Worm (Caenorhabditis elegans) whole organism, late embryonic: ENCODE results near the gene C25F9.12.

Source experiments
- K09A11.1 ChIP-seq: sonication (generic microtip); optimal IDR thresholded peaks from 2 replicates; lab custom pipeline; 2017; ENCODE audit warnings: antibody characterized with exemption, mild to moderate bottlenecking, missing genetic modification characterization, missing compliant biosample characterization; ENCODE audit not compliant: insufficient read depth
- T23F11.4 ChIP-seq: fragments of 200-800 bp; sonication (Bioruptor generic); optimal IDR thresholded peaks from 2 replicates; lab custom pipeline; 2018; ENCODE audit warnings: mild to moderate bottlenecking, missing genetic modification characterization, missing compliant biosample characterization
- ama-1 ChIP-seq: fragments of 150-350 bp; optimal IDR thresholded peaks from 2 replicates; lab custom pipeline; 2014
- ceh-18 ChIP-seq: sonication (generic microtip); optimal IDR thresholded peaks from 2 replicates; lab custom pipeline; 2016; ENCODE audit warnings: missing genetic modification characterization, missing compliant biosample characterization
- ceh-19 ChIP-seq: fragments of 200-800 bp; sonication (Bioruptor generic); optimal IDR thresholded peaks from 2 replicates; lab custom pipeline; 2018; ENCODE audit warnings: mild to moderate bottlenecking, missing genetic modification characterization, missing compliant biosample characterization
- ceh-22 ChIP-seq: sonication (generic microtip); optimal IDR thresholded peaks from 2 replicates; lab custom pipeline; 2017; ENCODE audit warnings: missing biosample characterization, missing genetic modification characterization
- ceh-24 ChIP-seq: sonication (generic microtip); optimal IDR thresholded peaks from 2 replicates; lab custom pipeline; 2016; ENCODE audit warnings: mild to moderate bottlenecking, missing genetic modification characterization, missing compliant biosample characterization
- ceh-31 ChIP-seq: sonication (generic microtip); optimal IDR thresholded peaks from 2 replicates; lab custom pipeline; 2016; ENCODE audit warnings: missing genetic modification characterization, missing compliant biosample characterization
- ceh-34 ChIP-seq: sonication (generic microtip); optimal IDR thresholded peaks from 2 replicates; lab custom pipeline; 2016; ENCODE audit warnings: mild to moderate bottlenecking, missing genetic modification characterization, missing compliant biosample characterization
- ceh-45 ChIP-seq: fragments of 200-800 bp; sonication (Bioruptor generic); IDR thresholded peaks from 2 replicates; pipeline ENCODE4 v1.3.6; 2022; ENCODE audit warnings: missing genetic modification reagents, missing genetic modification characterization, missing compliant biosample characterization
- ceh-48 ChIP-seq: sonication (generic microtip); optimal IDR thresholded peaks from 2 replicates; lab custom pipeline; 2016; ENCODE audit warnings: missing genetic modification characterization, inconsistent platforms, missing compliant biosample characterization
- ceh-6 ChIP-seq: fragments of 200-800 bp; sonication (Bioruptor generic); optimal IDR thresholded peaks from 2 replicates; lab custom pipeline; 2018; ENCODE audit warnings: mild to moderate bottlenecking, missing genetic modification characterization, missing compliant biosample characterization
- ceh-9 ChIP-seq: sonication (generic microtip); optimal IDR thresholded peaks from 2 replicates; lab custom pipeline; 2016; ENCODE audit warnings: mild to moderate bottlenecking, missing genetic modification characterization, inconsistent platforms, missing compliant biosample characterization
- dmd-4 ChIP-seq: sonication (generic microtip); optimal IDR thresholded peaks from 2 replicates; lab custom pipeline; 2016; ENCODE audit warnings: borderline replicate concordance, missing genetic modification characterization, missing compliant biosample characterization
- dve-1 ChIP-seq: sonication (generic microtip); optimal IDR thresholded peaks from 2 replicates; lab custom pipeline; 2017; ENCODE audit warnings: antibody characterized with exemption, mild to moderate bottlenecking, missing genetic modification characterization, missing compliant biosample characterization
- elt-2 ChIP-seq: sonication (generic microtip); optimal IDR thresholded peaks from 2 replicates; lab custom pipeline; 2016; ENCODE audit warnings: missing genetic modification reagents, missing genetic modification characterization, missing compliant biosample characterization
- elt-4 ChIP-seq: sonication (generic microtip); optimal IDR thresholded peaks from 2 replicates; lab custom pipeline; 2016; ENCODE audit warnings: missing genetic modification characterization, missing compliant biosample characterization
- ets-4 ChIP-seq: sonication (generic microtip); optimal IDR thresholded peaks from 2 replicates; lab custom pipeline; 2016; ENCODE audit warnings: missing genetic modification characterization, missing compliant biosample characterization
- eyg-1 ChIP-seq: sonication (generic microtip); optimal IDR thresholded peaks from 2 replicates; lab custom pipeline; 2016; ENCODE audit warnings: missing genotype, missing genetic modification characterization, missing compliant biosample characterization
- fax-1 ChIP-seq: sonication (generic microtip); optimal IDR thresholded peaks from 2 replicates; lab custom pipeline; 2016; ENCODE audit warnings: missing genotype, missing genetic modification characterization, missing compliant biosample characterization
- fkh-10 ChIP-seq: fragments of 150-350 bp; optimal IDR thresholded peaks from 2 replicates; lab custom pipeline; 2014; ENCODE audit warnings: missing biosample characterization, missing genetic modification reagents, missing genetic modification characterization
- hlh-15 ChIP-seq: sonication (generic microtip); optimal IDR thresholded peaks from 2 replicates; lab custom pipeline; 2016; ENCODE audit warnings: missing genetic modification characterization, missing compliant biosample characterization
- hlh-6 ChIP-seq: sonication (generic microtip); optimal IDR thresholded peaks from 2 replicates; lab custom pipeline; 2016; ENCODE audit warnings: missing genotype, missing genetic modification characterization, missing compliant biosample characterization
- lim-6 ChIP-seq: sonication (generic microtip); optimal IDR thresholded peaks from 2 replicates; lab custom pipeline; 2016; ENCODE audit warnings: missing genetic modification characterization, missing compliant biosample characterization
- lin-11 ChIP-seq: fragments of 200-800 bp; sonication (Bioruptor generic); optimal IDR thresholded peaks from 2 replicates; lab custom pipeline; 2018; ENCODE audit warnings: mild to moderate bottlenecking, missing genetic modification characterization, missing compliant biosample characterization
- madf-2 ChIP-seq: sonication (generic microtip); optimal IDR thresholded peaks from 2 replicates; lab custom pipeline; 2017; ENCODE audit warnings: missing genetic modification characterization, missing compliant biosample characterization
- mec-3 ChIP-seq: sonication (generic microtip); optimal IDR thresholded peaks from 2 replicates; lab custom pipeline; 2016; ENCODE audit warnings: borderline replicate concordance, missing genetic modification characterization, missing compliant biosample characterization
- nhr-11 ChIP-seq: fragments of 150-350 bp; optimal IDR thresholded peaks from 2 replicates; lab custom pipeline; 2014; ENCODE audit warnings: missing biosample characterization, missing genetic modification characterization
- nhr-232 ChIP-seq: sonication (generic microtip); optimal IDR thresholded peaks from 2 replicates; lab custom pipeline; 2016; ENCODE audit warnings: missing genetic modification characterization, missing compliant biosample characterization
- npax-4 ChIP-seq: sonication (generic microtip); optimal IDR thresholded peaks from 2 replicates; lab custom pipeline; 2016; ENCODE audit warnings: missing genetic modification characterization, missing compliant biosample characterization
- odd-2 ChIP-seq: sonication (generic microtip); optimal IDR thresholded peaks from 2 replicates; lab custom pipeline; 2017; ENCODE audit warnings: antibody characterized with exemption, mild to moderate bottlenecking, missing genetic modification characterization, missing compliant biosample characterization
- pat-9 ChIP-seq: fragments of 200-800 bp; sonication (Bioruptor generic); optimal IDR thresholded peaks from 2 replicates; lab custom pipeline; 2018; ENCODE audit warnings: mild to moderate bottlenecking, missing genetic modification characterization, moderate library complexity, missing compliant biosample characterization
- ref-2 ChIP-seq: sonication (generic microtip); optimal IDR thresholded peaks from 2 replicates; lab custom pipeline; 2016; ENCODE audit warnings: missing genetic modification characterization, missing compliant biosample characterization
- rnt-1 ChIP-seq: sonication (generic microtip); optimal IDR thresholded peaks from 2 replicates; lab custom pipeline; 2016; ENCODE audit warnings: missing genetic modification characterization, missing compliant biosample characterization
- sox-4 ChIP-seq: sonication (generic microtip); optimal IDR thresholded peaks from 2 replicates; lab custom pipeline; 2017; ENCODE audit warnings: mild to moderate bottlenecking, missing genetic modification characterization, inconsistent platforms, missing compliant biosample characterization
- syd-9 ChIP-seq: sonication (generic microtip); optimal IDR thresholded peaks from 2 replicates; lab custom pipeline; 2016; ENCODE audit warnings: mild to moderate bottlenecking, missing genetic modification characterization, moderate library complexity, missing compliant biosample characterization
- tbx-2 ChIP-seq: sonication (generic microtip); optimal IDR thresholded peaks from 2 replicates; lab custom pipeline; 2016; ENCODE audit warnings: missing genetic modification characterization, missing compliant biosample characterization
- tbx-7 ChIP-seq: sonication (generic microtip); optimal IDR thresholded peaks from 2 replicates; lab custom pipeline; 2016; ENCODE audit warnings: missing genotype, missing genetic modification characterization, missing compliant biosample characterization
- unc-55 ChIP-seq: sonication (generic microtip); optimal IDR thresholded peaks from 2 replicates; lab custom pipeline; 2017; ENCODE audit warnings: missing biosample characterization, missing genetic modification reagents, missing genetic modification characterization
- zip-5 ChIP-seq: sonication (generic microtip); optimal IDR thresholded peaks from 2 replicates; lab custom pipeline; 2016; ENCODE audit warnings: missing genetic modification characterization, missing compliant biosample characterization

C25F9.12 gene

ce11 chrV:19417836-19418235 is 15.1 kb upstream of the C25F9.12 start, which contains the start of gene C25F9.15:
Gene C25F9.15 (plus strand): TSS chrV:19418136.
- no peak for TF ChIP-seq T23F11.4
- TF ChIP-seq fkh-10 (GFP tag; lab: Kevin White, UChicago), result no peak

- TF ChIP-seq ceh-6 (GFP tag; lab: Kevin White, UChicago) (no peak), ceh-48 (no peak), ceh-24 (tag; lab: Kevin White, UChicago) (no peak), dmd-4 (tag; lab: Kevin White, UChicago) (no peak), ceh-19 (GFP tag; lab: Kevin White, UChicago) (no peak), odd-2 (tag; lab: Kevin White, UChicago) (no peak), K09A11.1 (no peak), sox-4 (no peak), ceh-9 (tag; lab: Kevin White, UChicago) (no peak), rnt-1 (no peak), mec-3 (tag; lab: Kevin White, UChicago) (no peak), lin-11 (tag; lab: Kevin White, UChicago) (no peak), ceh-34 (tag; lab: Kevin White, UChicago) (no peak), tbx-7 (tag; lab: Kevin White, UChicago) (no peak), elt-2 (tag; lab: Kevin White, UChicago) (no peak)
These were observed 13.7 kb upstream of the C25F9.12 start, which contains the start of the genes C25F9.4 and C25F9.9 for ce11 chrV:19416475-19416874. Gene C25F9.4 (minus strand): TSS chrV:19416575. Gene C25F9.9 (plus strand): TSS chrV:19416611.

- TF ChIP-seq ceh-18 (tag; lab: Kevin White, UChicago) (no peak), ets-4 (tag; lab: Kevin White, UChicago) (no peak), hlh-6 (tag; lab: Kevin White, UChicago) (no peak), ceh-45 (GFP tag; lab: Robert Waterston, UW) (no peak), unc-55 (GFP tag; lab: Kevin White, UChicago) (no peak), nhr-11 (tag; lab: Kevin White, UChicago) (no peak), dmd-4 (tag; lab: Kevin White, UChicago) (no peak), fkh-10 (GFP tag; lab: Kevin White, UChicago) (no peak), T23F11.4 (no peak), tbx-7 (tag; lab: Kevin White, UChicago) (no peak), ceh-48 (no peak), nhr-232 (tag; lab: Kevin White, UChicago) (no peak), ama-1 (lab: Kevin White, UChicago) (no peak), ceh-31 (no peak)
These were observed 7.9 kb upstream of the C25F9.12 start, which contains the start of gene C25F9.5 for ce11 chrV:19410663-19411062. Gene C25F9.5 (minus strand): TSS chrV:19410857.

ce11 chrV:19405276-19405815 is 2.6 kb upstream of the C25F9.12 start, which contains the start of the genes C25F9.6 and C25F9.10:
Gene C25F9.6 (minus strand): TSS chrV:19405326.
Gene C25F9.10 (plus strand): TSS chrV:19405729.
- TF ChIP-seq dve-1 (tag; lab: Kevin White, UChicago) (no peak), eyg-1 (tag; lab: Kevin White, UChicago) (no peak), ref-2 (tag; lab: Kevin White, UChicago) (no peak), ceh-9 (tag; lab: Kevin White, UChicago) (no peak), hlh-6 (tag; lab: Kevin White, UChicago) (no peak), syd-9 (tag; lab: Kevin White, UChicago) (no peak), zip-5 (tag; lab: Kevin White, UChicago) (no peak), fkh-10 (GFP tag; lab: Kevin White, UChicago) (no peak), pat-9 (no peak), tbx-2 (tag; lab: Kevin White, UChicago) (no peak), hlh-15 (no peak), lim-6 (tag; lab: Kevin White, UChicago) (no peak), nhr-232 (tag; lab: Kevin White, UChicago) (no peak), ceh-22 (tag; lab: Kevin White, UChicago) (no peak), elt-4 (tag; lab: Kevin White, UChicago) (no peak), npax-4 (tag; lab: Kevin White, UChicago) (no peak), ceh-48 (no peak), fax-1 (tag; lab: Kevin White, UChicago) (no peak), madf-2 (tag; lab: Kevin White, UChicago) (no peak)
